Worm (Caenorhabditis elegans): Measurements from ENCODE around the gene coh-1.

coh-1 gene

DNA sequence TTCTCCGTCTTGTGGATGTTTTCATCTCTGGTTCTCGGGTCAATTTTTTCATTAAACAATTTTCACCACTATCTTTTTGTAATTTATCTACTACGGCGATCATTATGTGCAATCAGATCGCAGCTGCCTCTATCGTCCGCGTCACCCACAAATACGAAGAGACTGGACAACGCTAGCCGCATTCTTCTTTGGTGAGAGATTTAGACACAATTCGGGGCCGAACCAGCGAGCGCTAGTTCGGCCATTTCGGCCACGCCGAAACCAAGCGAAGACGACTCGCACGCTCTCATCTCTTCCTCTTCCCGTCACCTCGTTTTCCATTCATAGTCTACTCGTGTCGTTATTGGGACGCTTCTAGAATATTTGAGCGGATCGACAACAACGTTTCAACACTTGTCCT is 10.9 kb upstream of the coh-1 start, which contains the start of gene gly-12:
gly-12 (plus strand) TSS at position 117 of the 400 bp plus-strand sequence.
- TF ChIP-seq hlh-1 (tag; optimal IDR thresholded peaks at IDR 0.05): peak; percentile 40
- no peak for TF ChIP-seq ceh-83 (GFP tag; optimal IDR thresholded peaks at IDR 0.05)
- TF ChIP-seq mls-2 (tag; optimal IDR thresholded peaks at IDR 0.05): peak; percentile 43
- peak; percentile 54 for TF ChIP-seq unc-120 (tag; optimal IDR thresholded peaks at IDR 0.05; ENCODE audit: poor library complexity, severe bottlenecking)
- TF ChIP-seq ceh-39 (tag; optimal IDR thresholded peaks at IDR 0.05): no peak
- TF ChIP-seq ceh-43 (GFP tag; optimal IDR thresholded peaks at IDR 0.05): no peak
- peak; percentile 59 for TF ChIP-seq sptf-1 (tag; optimal IDR thresholded peaks at IDR 0.05)
- no peak for TF ChIP-seq nhr-237 (tag; optimal IDR thresholded peaks at IDR 0.05)
- TF ChIP-seq mab-5 (tag; optimal IDR thresholded peaks at IDR 0.05): no peak
- TF ChIP-seq cnd-1 (tag; optimal IDR thresholded peaks at IDR 0.05): no peak
- no peak for TF ChIP-seq drap-1 (GFP tag; optimal IDR thresholded peaks at IDR 0.05)
- peak; percentile 39 for TF ChIP-seq mep-1 (tag; optimal IDR thresholded peaks at IDR 0.05)
- no peak for TF ChIP-seq elt-3 (tag; optimal IDR thresholded peaks at IDR 0.05)
- no peak for TF ChIP-seq sem-2 (GFP tag; optimal IDR thresholded peaks at IDR 0.05)
- TF ChIP-seq snpc-4 (tag; optimal IDR thresholded peaks at IDR 0.05): no peak
- TF ChIP-seq ham-2 (GFP tag; optimal IDR thresholded peaks at IDR 0.05): peak; percentile 89
- no peak for TF ChIP-seq nhr-28 (tag; optimal IDR thresholded peaks at IDR 0.05)
- TF ChIP-seq elt-1 (tag; optimal IDR thresholded peaks at IDR 0.05; ENCODE audit: borderline replicate concordance, insufficient read depth): peak; percentile 93
- TF ChIP-seq blmp-1 (tag; optimal IDR thresholded peaks at IDR 0.05): no peak
- no peak for TF ChIP-seq zip-8 (tag; optimal IDR thresholded peaks at IDR 0.05)
- no peak for TF ChIP-seq ztf-11 (tag; optimal IDR thresholded peaks at IDR 0.05)
- TF ChIP-seq unc-62 (GFP tag; optimal IDR thresholded peaks at IDR 0.05): peak; percentile 48
- peak; percentile 52 for TF ChIP-seq M03D4.4 (tag; optimal IDR thresholded peaks at IDR 0.05)
- no peak for TF ChIP-seq lsy-2 (tag; optimal IDR thresholded peaks at IDR 0.05)

DNA sequence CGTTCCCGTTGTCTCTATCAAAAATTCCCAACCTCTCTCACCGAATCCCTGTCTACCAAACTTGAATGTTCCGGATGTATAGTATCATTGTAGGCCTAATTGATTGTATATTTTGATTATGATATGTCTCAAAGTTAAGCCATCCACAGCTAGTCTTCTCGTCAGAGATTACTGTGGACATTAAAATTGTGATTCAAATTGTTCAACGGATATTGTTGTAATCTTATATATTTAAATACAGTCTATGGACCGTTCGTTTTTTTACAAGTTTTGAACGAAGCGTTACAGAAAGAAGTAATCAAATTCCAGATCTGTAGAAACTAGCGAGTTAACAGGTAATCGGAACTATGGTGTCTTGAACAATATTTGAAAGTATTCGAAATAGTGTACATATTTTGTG is 5.9 kb upstream of the coh-1 start, which contains the start of gene F48E3.9:
F48E3.9 (plus strand) TSS at position 301 of the 400 bp plus-strand sequence.
- TF ChIP-seq ztf-11 (tag; optimal IDR thresholded peaks at IDR 0.05) (no peak), bed-3 (GFP tag; optimal IDR thresholded peaks at IDR 0.05) (no peak), drap-1 (GFP tag; optimal IDR thresholded peaks at IDR 0.05) (no peak), elt-3 (tag; optimal IDR thresholded peaks at IDR 0.05) (no peak), ceh-83 (GFP tag; optimal IDR thresholded peaks at IDR 0.05) (no peak), elt-1 (tag; optimal IDR thresholded peaks at IDR 0.05; ENCODE audit: borderline replicate concordance, insufficient read depth) (no peak), blmp-1 (tag; optimal IDR thresholded peaks at IDR 0.05) (no peak), zip-8 (tag; optimal IDR thresholded peaks at IDR 0.05) (no peak), nhr-237 (tag; optimal IDR thresholded peaks at IDR 0.05) (no peak), snpc-4 (tag; optimal IDR thresholded peaks at IDR 0.05) (no peak), nhr-2 (tag; optimal IDR thresholded peaks at IDR 0.05) (no peak), ham-2 (GFP tag; optimal IDR thresholded peaks at IDR 0.05) (no peak), sem-2 (GFP tag; optimal IDR thresholded peaks at IDR 0.05) (no peak), sptf-1 (tag; optimal IDR thresholded peaks at IDR 0.05) (no peak), mab-5 (tag; optimal IDR thresholded peaks at IDR 0.05) (no peak), lsy-2 (tag; optimal IDR thresholded peaks at IDR 0.05) (no peak), flh-1 (GFP tag; optimal IDR thresholded peaks at IDR 0.05) (no peak), hlh-1 (tag; optimal IDR thresholded peaks at IDR 0.05) (no peak), unc-120 (tag; optimal IDR thresholded peaks at IDR 0.05; ENCODE audit: poor library complexity, severe bottlenecking) (no peak), lin-13 (tag; optimal IDR thresholded peaks at IDR 0.05) (no peak)

DNA sequence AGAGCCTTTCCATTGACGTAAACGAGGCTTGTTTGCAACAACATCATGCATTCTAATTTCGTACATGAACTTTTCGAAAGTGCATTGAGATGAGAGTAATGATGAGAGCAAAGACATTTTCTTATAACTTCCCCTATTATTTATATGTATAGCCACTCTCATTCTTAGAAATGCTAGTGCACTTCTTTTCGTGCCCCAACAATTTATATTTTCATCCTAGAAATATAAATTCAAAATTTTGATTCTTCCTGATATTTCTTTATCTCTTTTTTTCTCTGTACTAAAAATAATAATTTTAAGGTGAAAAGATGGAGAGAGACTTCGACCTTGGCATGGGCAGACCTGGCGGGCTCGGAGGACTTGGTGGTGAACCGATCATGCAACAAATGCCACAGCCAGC is 4.1 kb upstream of the coh-1 start, which contains the start of gene mek-1:
mek-1 (plus strand) TSS at position 301 of the 400 bp plus-strand sequence.
- no peak for TF ChIP-seq blmp-1 (tag; optimal IDR thresholded peaks at IDR 0.05)

DNA sequence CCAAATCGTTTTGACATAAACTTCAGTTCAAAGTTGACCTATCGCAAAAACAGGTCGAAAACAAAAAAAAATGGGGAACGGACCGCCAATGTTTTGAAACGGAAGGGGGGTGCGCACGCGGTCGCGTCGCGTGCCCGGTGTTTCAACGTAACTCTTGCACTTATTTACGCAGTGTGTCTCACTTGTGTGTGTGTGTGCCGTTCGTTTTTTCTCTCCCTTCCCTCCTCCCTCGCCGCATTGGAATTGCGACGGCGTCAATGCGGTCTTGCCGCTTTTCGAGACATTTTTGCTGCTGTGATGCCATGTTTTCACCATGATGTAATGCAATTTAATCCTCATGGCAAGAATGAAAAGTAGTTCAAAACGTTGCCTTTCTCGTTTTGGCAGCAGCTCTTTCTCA is 3.7 kb upstream of the coh-1 start:
- TF ChIP-seq cnd-1 (tag; optimal IDR thresholded peaks at IDR 0.05): peak; percentile 32
- no peak for TF ChIP-seq bed-3 (GFP tag; optimal IDR thresholded peaks at IDR 0.05)
- peak; percentile 35 for TF ChIP-seq M03D4.4 (tag; optimal IDR thresholded peaks at IDR 0.05)
- TF ChIP-seq blmp-1 (tag; optimal IDR thresholded peaks at IDR 0.05): no peak
- TF ChIP-seq flh-1 (GFP tag; optimal IDR thresholded peaks at IDR 0.05): no peak
- TF ChIP-seq nhr-12 (tag; optimal IDR thresholded peaks at IDR 0.05): no peak
- no peak for TF ChIP-seq lin-32 (GFP tag; optimal IDR thresholded peaks at IDR 0.05)
- peak; percentile 36 for TF ChIP-seq unc-120 (tag; optimal IDR thresholded peaks at IDR 0.05; ENCODE audit: poor library complexity, severe bottlenecking)
- no peak for TF ChIP-seq sem-2 (GFP tag; optimal IDR thresholded peaks at IDR 0.05)
- TF ChIP-seq nhr-237 (tag; optimal IDR thresholded peaks at IDR 0.05): no peak
- no peak for TF ChIP-seq nhr-2 (tag; optimal IDR thresholded peaks at IDR 0.05)
- TF ChIP-seq sptf-1 (tag; optimal IDR thresholded peaks at IDR 0.05): peak; percentile 59
- TF ChIP-seq lsy-2 (tag; optimal IDR thresholded peaks at IDR 0.05): no peak
- peak; percentile 37 for TF ChIP-seq drap-1 (GFP tag; optimal IDR thresholded peaks at IDR 0.05)
- TF ChIP-seq unc-39 (tag; optimal IDR thresholded peaks at IDR 0.05): no peak
- no peak for TF ChIP-seq elt-1 (tag; optimal IDR thresholded peaks at IDR 0.05; ENCODE audit: borderline replicate concordance, insufficient read depth)
- TF ChIP-seq ceh-43 (GFP tag; optimal IDR thresholded peaks at IDR 0.05): no peak
- no peak for TF ChIP-seq zip-8 (tag; optimal IDR thresholded peaks at IDR 0.05)
- TF ChIP-seq unc-62 (GFP tag; optimal IDR thresholded peaks at IDR 0.05): no peak
- peak; percentile 49 for TF ChIP-seq lin-13 (tag; optimal IDR thresholded peaks at IDR 0.05)
- TF ChIP-seq pha-4 (tag; optimal IDR thresholded peaks at IDR 0.05): peak; percentile 65
- no peak for TF ChIP-seq nhr-28 (tag; optimal IDR thresholded peaks at IDR 0.05)
- no peak for TF ChIP-seq snpc-4 (tag; optimal IDR thresholded peaks at IDR 0.05)
- peak; percentile 47 for TF ChIP-seq ces-1 (GFP tag; optimal IDR thresholded peaks at IDR 0.05)
- TF ChIP-seq ceh-39 (tag; optimal IDR thresholded peaks at IDR 0.05): no peak
- TF ChIP-seq ceh-83 (GFP tag; optimal IDR thresholded peaks at IDR 0.05): peak; percentile 45
- TF ChIP-seq tbx-8 (GFP tag; optimal IDR thresholded peaks at IDR 0.05): no peak
- TF ChIP-seq elt-3 (tag; optimal IDR thresholded peaks at IDR 0.05): no peak
- no peak for TF ChIP-seq mab-5 (tag; optimal IDR thresholded peaks at IDR 0.05)
- peak; percentile 29 for TF ChIP-seq hlh-1 (tag; optimal IDR thresholded peaks at IDR 0.05)
- peak; percentile 47 for TF ChIP-seq mls-2 (tag; optimal IDR thresholded peaks at IDR 0.05)
- TF ChIP-seq ztf-11 (tag; optimal IDR thresholded peaks at IDR 0.05): no peak
- no peak for TF ChIP-seq ham-2 (GFP tag; optimal IDR thresholded peaks at IDR 0.05)
- no peak for TF ChIP-seq nhr-76 (tag; optimal IDR thresholded peaks at IDR 0.05)
- TF ChIP-seq mep-1 (tag; optimal IDR thresholded peaks at IDR 0.05): peak; percentile 56

Data from whole organism, mixed stage, embryonic.